Worm (Caenorhabditis elegans) whole organism, early embryonic: ENCODE measurements around the gene C02F5.13.

Source experiments
- B0310.2 ChIP-seq: sonication (generic microtip); optimal IDR thresholded peaks from 2 replicates; lab custom pipeline; 2016; ENCODE audit warnings: mild to moderate bottlenecking, missing genetic modification characterization, missing compliant biosample characterization
- F13C5.2 ChIP-seq: sonication (generic microtip); optimal IDR thresholded peaks from 2 replicates; lab custom pipeline; 2017; ENCODE audit warnings: mild to moderate bottlenecking, missing genetic modification characterization, inconsistent platforms, missing compliant biosample characterization
- aly-1 ChIP-seq: sonication (generic microtip); optimal IDR thresholded peaks from 2 replicates; lab custom pipeline; 2016; ENCODE audit warnings: missing genetic modification characterization, missing compliant biosample characterization
- ama-1 ChIP-seq: fragments of 150-350 bp; optimal IDR thresholded peaks from 2 replicates; lab custom pipeline; 2014
- ceh-13 ChIP-seq: fragments of 200-800 bp; sonication (Bioruptor generic); optimal IDR thresholded peaks from 2 replicates; lab custom pipeline; 2018; ENCODE audit warnings: mild to moderate bottlenecking, missing genetic modification characterization, missing compliant biosample characterization
- ceh-36 ChIP-seq: sonication (generic microtip); optimal IDR thresholded peaks from 2 replicates; lab custom pipeline; 2016; ENCODE audit warnings: missing genetic modification characterization, inconsistent platforms, missing compliant biosample characterization
- ets-7 ChIP-seq: sonication (generic microtip); optimal IDR thresholded peaks from 2 replicates; lab custom pipeline; 2016; ENCODE audit warnings: missing genotype, missing genetic modification characterization, missing compliant biosample characterization
- flt-1 ChIP-seq: fragments of 200-800 bp; sonication (Bioruptor generic); IDR thresholded peaks from 2 replicates; pipeline ENCODE4 v1.3.6; 2022; ENCODE audit warnings: missing genetic modification characterization, missing compliant biosample characterization
- hmbx-1 ChIP-seq: sonication (generic microtip); optimal IDR thresholded peaks from 2 replicates; lab custom pipeline; 2016; ENCODE audit warnings: mild to moderate bottlenecking, missing genetic modification characterization, missing compliant biosample characterization
- hmg-4 ChIP-seq: fragments of 200-800 bp; sonication (Bioruptor generic); optimal IDR thresholded peaks from 2 replicates; lab custom pipeline; 2018; ENCODE audit warnings: mild to moderate bottlenecking, missing genetic modification characterization, missing compliant biosample characterization
- hnd-1 ChIP-seq: sonication (generic microtip); optimal IDR thresholded peaks from 2 replicates; lab custom pipeline; 2016; ENCODE audit warnings: missing genetic modification characterization, missing compliant biosample characterization
- pes-1 ChIP-seq: fragments of 200-800 bp; sonication (Bioruptor generic); IDR thresholded peaks from 2 replicates; pipeline ENCODE4 v1.3.6; 2022; ENCODE audit warnings: missing genetic modification reagents, missing genetic modification characterization, missing compliant biosample characterization
- scrt-1 ChIP-seq: fragments of 200-800 bp; sonication (Bioruptor generic); IDR thresholded peaks from 2 replicates; pipeline ENCODE4 v1.3.6; 2022; ENCODE audit warnings: missing genetic modification characterization, missing compliant biosample characterization
- sea-1 ChIP-seq: fragments of 200-800 bp; sonication (Bioruptor generic); conservative IDR thresholded peaks from 2 replicates; pipeline ENCODE4 v1.3.6; 2022; ENCODE audit warnings: missing genetic modification characterization, missing compliant biosample characterization
- tbx-11 ChIP-seq: fragments of 200-800 bp; sonication (Bioruptor generic); IDR thresholded peaks from 2 replicates; pipeline ENCODE4 v1.3.6; 2022; ENCODE audit warnings: missing genetic modification characterization, missing compliant biosample characterization
- tbx-37 ChIP-seq: fragments of 200-800 bp; sonication (Bioruptor generic); conservative IDR thresholded peaks from 2 replicates; pipeline ENCODE4 v1.3.6; 2022; ENCODE audit warnings: missing genetic modification reagents, missing genetic modification characterization, missing compliant biosample characterization
- tra-4 ChIP-seq: sonication (generic microtip); optimal IDR thresholded peaks from 2 replicates; lab custom pipeline; 2017; ENCODE audit warnings: missing genetic modification characterization, missing compliant biosample characterization

C02F5.13 gene

DNA sequence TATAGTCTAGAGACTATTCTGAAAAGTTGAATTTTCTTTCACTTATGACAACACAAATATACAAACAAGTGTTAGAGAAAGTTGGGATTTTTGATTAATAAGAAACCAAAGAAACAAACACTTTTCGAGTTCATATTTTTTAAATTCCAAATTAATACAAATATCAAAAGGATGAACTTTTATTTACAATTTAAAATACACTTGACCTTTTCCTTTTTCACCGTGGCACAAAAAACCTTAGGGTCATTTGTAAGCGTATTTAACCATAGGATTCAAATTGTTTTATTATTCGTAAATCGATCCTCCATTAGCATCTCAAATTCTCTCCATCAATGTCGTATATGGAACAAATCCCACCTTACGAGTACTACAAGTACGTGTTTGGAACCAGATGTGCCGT lies 11.3 kb upstream of the C02F5.13 start, which contains the start of gene C02F5.5:
TSS of gene C02F5.5 (plus strand) at position 301 of the 400 bp plus-strand sequence.
- no peak for TF ChIP-seq tbx-37 (GFP tag; lab: Robert Waterston, UW)

DNA sequence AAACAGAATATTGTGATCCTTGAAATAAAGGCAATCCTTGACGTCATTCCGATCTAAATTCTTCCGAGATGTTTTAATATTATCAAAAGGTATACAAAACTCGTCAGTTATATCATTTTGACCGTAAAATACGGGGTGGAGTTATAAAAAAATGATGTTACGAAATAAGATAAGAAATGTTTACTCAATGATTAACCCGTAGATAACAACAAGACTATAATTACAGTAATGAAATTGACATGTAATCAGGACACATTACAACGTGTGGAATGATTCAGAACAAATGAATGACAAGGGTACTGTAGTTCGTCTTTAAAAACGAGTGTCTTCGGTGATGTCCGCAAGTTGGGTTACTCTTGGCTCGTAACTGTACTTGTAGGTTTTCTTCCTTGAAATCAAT lies 9.3 kb upstream of the C02F5.13 start, which contains the start of gene tsp-2:
TSS of gene tsp-2 (minus strand) at position 109 of the 400 bp plus-strand sequence.
- no peak for TF ChIP-seq ceh-36 (tag; lab: Kevin White, UChicago)
- no peak for TF ChIP-seq scrt-1 (GFP tag; lab: Robert Waterston, UW)
- no peak for TF ChIP-seq F13C5.2
- TF ChIP-seq B0310.2 (tag; lab: Kevin White, UChicago): no peak
- TF ChIP-seq sea-1 (GFP tag; lab: Robert Waterston, UW): no peak
- TF ChIP-seq ceh-13: no peak
- TF ChIP-seq hnd-1 (tag; lab: Kevin White, UChicago): no peak
- TF ChIP-seq hmbx-1 (tag; lab: Kevin White, UChicago): no peak
- no peak for TF ChIP-seq tbx-37 (GFP tag; lab: Robert Waterston, UW)
- no peak for TF ChIP-seq tra-4 (tag; lab: Kevin White, UChicago)
- TF ChIP-seq flt-1 (GFP tag; lab: Robert Waterston, UW): no peak
- TF ChIP-seq tbx-11 (GFP tag; lab: Robert Waterston, UW): no peak
- no peak for TF ChIP-seq ets-7 (tag; lab: Kevin White, UChicago)
- no peak for TF ChIP-seq ama-1 (lab: Kevin White, UChicago)
- no peak for TF ChIP-seq pes-1 (GFP tag; lab: Robert Waterston, UW)

DNA sequence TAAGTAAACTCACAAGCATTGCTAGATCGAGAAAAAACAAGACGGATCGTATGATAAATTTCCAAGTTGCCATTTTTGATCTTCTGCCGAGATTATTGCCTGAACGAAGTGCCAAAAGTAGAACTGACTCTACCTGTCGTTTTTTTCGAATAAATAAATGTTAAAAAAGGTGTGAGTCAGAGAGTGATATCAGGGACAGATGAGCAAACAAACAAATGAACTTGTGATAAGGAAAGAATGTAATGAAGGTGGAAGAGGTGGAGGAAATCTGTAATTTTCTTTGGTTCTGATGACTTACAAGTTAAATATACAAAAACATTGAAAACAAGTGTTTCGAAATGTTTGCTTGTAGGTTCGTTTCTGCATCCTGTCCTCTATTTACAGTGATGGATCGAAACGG lies 7.8 kb upstream of the C02F5.13 start, which contains the start of gene tsp-1:
TSS of gene tsp-1 (minus strand) at position 99 of the 400 bp plus-strand sequence.
- TF ChIP-seq tbx-11 (GFP tag; lab: Robert Waterston, UW) (no peak), tbx-37 (GFP tag; lab: Robert Waterston, UW) (no peak), hnd-1 (tag; lab: Kevin White, UChicago) (no peak), ama-1 (lab: Kevin White, UChicago) (no peak), F13C5.2 (no peak), B0310.2 (tag; lab: Kevin White, UChicago) (no peak), sea-1 (GFP tag; lab: Robert Waterston, UW) (no peak), ceh-36 (tag; lab: Kevin White, UChicago) (no peak), scrt-1 (GFP tag; lab: Robert Waterston, UW) (no peak), hmbx-1 (tag; lab: Kevin White, UChicago) (no peak), ceh-13 (no peak), tra-4 (tag; lab: Kevin White, UChicago) (no peak)

DNA sequence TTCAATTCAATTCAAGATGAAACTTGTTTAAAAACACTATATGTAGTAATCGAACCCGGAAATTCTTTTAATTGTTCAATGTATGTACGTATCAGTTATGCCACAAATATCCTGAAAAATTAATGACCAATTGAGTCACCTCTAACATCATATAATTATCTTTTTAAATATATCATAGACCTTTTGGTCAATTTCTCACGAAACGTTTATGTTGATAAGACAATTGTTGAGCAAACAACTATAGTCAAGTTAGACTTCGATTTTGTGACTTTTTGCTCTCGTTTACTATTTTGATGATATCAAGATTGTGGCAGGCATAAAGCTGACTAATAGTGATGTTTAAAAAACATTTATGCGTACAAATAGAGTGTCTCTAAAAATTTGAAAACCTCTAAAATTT lies 6.9 kb upstream of the C02F5.13 start:
- TF ChIP-seq hmg-4: no peak
- TF ChIP-seq ama-1 (lab: Kevin White, UChicago): no peak
- no peak for TF ChIP-seq tbx-37 (GFP tag; lab: Robert Waterston, UW)
- no peak for TF ChIP-seq tra-4 (tag; lab: Kevin White, UChicago)
- no peak for TF ChIP-seq ets-7 (tag; lab: Kevin White, UChicago)
- TF ChIP-seq flt-1 (GFP tag; lab: Robert Waterston, UW): no peak
- no peak for TF ChIP-seq ceh-36 (tag; lab: Kevin White, UChicago)
- no peak for TF ChIP-seq ceh-13
- no peak for TF ChIP-seq hmbx-1 (tag; lab: Kevin White, UChicago)

DNA sequence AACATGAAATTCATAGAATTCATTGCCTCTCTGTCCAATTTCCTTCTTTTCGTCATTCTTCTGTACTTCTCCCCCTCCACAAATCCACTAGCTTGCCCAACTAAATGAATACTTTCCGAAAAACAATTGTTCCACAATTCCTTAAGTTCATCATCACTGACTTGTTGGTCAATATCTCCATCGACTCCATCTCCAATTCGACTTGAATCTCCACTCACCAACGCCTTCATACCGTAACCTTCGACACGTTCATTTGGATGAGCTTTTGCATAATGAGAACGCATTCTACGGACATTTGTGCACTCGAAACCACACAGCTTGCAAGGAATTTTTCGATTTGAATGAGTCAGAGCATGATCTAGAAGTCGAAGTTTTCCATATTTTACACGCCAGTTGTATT lies 6.2 kb upstream of the C02F5.13 start:
- TF ChIP-seq ets-7 (tag; lab: Kevin White, UChicago): no peak
- no peak for TF ChIP-seq ceh-13
- no peak for TF ChIP-seq hmbx-1 (tag; lab: Kevin White, UChicago)

DNA sequence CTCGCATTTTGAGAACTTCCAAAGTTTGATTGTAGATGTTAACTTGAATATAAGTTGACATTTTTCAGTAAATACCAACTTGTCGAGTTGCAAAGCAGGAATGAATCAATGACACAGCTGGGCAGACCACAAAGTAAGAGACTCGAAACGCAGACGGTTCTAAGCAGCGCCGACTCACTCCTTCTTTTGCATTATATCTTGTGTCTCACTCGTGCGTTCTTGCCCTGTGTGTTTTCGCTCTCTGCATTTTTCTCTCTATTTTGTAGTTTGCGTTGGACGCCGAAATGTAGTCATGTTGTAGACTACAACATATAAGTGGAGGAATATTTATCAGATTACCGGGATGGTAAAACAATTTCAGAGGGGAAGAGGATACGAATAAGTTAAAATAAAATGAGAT lies 4.3 kb upstream of the C02F5.13 start, which contains the start of gene C02F5.12:
TSS of gene C02F5.12 (minus strand) at position 221 of the 400 bp plus-strand sequence.
- TF ChIP-seq ceh-36 (tag; lab: Kevin White, UChicago) (no peak), tbx-37 (GFP tag; lab: Robert Waterston, UW) (no peak), tra-4 (tag; lab: Kevin White, UChicago) (no peak), flt-1 (GFP tag; lab: Robert Waterston, UW) (no peak), hmbx-1 (tag; lab: Kevin White, UChicago) (no peak), ets-7 (tag; lab: Kevin White, UChicago) (no peak), pes-1 (GFP tag; lab: Robert Waterston, UW) (no peak), hnd-1 (tag; lab: Kevin White, UChicago) (no peak)

DNA sequence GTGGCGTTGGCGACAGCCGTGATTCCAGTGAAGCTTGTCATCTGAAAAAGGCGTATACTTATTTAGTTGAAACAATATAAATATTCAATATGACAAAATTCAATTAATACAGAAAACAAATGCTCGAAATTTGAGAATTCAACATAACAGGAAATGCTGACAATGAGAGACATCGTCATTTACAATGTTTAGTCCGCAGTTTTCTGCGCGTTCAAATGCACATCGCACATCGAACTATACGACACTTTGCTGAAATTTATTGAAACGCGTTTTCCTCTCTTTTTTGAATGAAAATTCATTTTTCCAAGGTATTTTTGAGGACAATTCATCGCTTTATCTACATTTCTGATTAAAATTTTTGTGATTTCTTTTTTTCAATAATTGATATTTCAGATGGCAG lies 3.1 kb upstream of the C02F5.13 start, which contains the start of the genes pbs-6 and cids-1:
TSS of gene pbs-6 (minus strand) at position 41 of the 400 bp plus-strand sequence.
TSS of gene cids-1 (plus strand) at position 394 of the 400 bp plus-strand sequence.
- TF ChIP-seq scrt-1 (GFP tag; lab: Robert Waterston, UW) (no peak), flt-1 (GFP tag; lab: Robert Waterston, UW) (no peak), aly-1 (tag; lab: Kevin White, UChicago) (no peak), hnd-1 (tag; lab: Kevin White, UChicago) (no peak), ama-1 (lab: Kevin White, UChicago) (no peak), tra-4 (tag; lab: Kevin White, UChicago) (no peak), ceh-36 (tag; lab: Kevin White, UChicago) (no peak), hmg-4 (no peak), B0310.2 (tag; lab: Kevin White, UChicago) (no peak), ceh-13 (no peak), tbx-11 (GFP tag; lab: Robert Waterston, UW) (no peak), F13C5.2 (no peak), ets-7 (tag; lab: Kevin White, UChicago) (no peak), hmbx-1 (tag; lab: Kevin White, UChicago) (no peak), pes-1 (GFP tag; lab: Robert Waterston, UW) (no peak)

DNA sequence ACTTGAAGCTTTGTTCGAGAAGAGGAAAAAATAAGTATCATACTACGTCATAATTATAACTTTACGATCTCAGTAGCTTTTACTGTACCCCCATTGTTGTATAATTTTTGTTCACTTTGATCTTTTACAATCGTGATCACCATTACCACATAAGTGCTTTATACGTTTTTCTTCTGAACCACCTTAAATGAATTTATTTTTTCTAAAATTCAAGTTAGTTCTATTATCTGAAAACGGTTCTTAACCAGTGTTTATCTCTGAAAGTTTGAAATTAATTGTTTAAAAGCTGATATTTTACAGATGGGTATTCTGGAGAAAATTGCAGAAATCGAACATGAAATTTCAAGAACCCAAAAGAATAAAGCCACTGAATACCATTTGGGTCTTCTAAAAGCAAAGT lies 1.6 kb upstream of the C02F5.13 start, which contains the start of gene C02F5.3:
TSS of gene C02F5.3 (plus strand) at position 301 of the 400 bp plus-strand sequence.
- TF ChIP-seq tbx-11 (GFP tag; lab: Robert Waterston, UW): no peak
- no peak for TF ChIP-seq tra-4 (tag; lab: Kevin White, UChicago)
- TF ChIP-seq scrt-1 (GFP tag; lab: Robert Waterston, UW): no peak
- no peak for TF ChIP-seq ets-7 (tag; lab: Kevin White, UChicago)
- TF ChIP-seq F13C5.2: no peak
- no peak for TF ChIP-seq B0310.2 (tag; lab: Kevin White, UChicago)
- TF ChIP-seq sea-1 (GFP tag; lab: Robert Waterston, UW): no peak
- TF ChIP-seq aly-1 (tag; lab: Kevin White, UChicago): no peak
- no peak for TF ChIP-seq hnd-1 (tag; lab: Kevin White, UChicago)
- TF ChIP-seq ama-1 (lab: Kevin White, UChicago): no peak
- no peak for TF ChIP-seq hmg-4
- no peak for TF ChIP-seq hmbx-1 (tag; lab: Kevin White, UChicago)
- TF ChIP-seq pes-1 (GFP tag; lab: Robert Waterston, UW): no peak
- no peak for TF ChIP-seq flt-1 (GFP tag; lab: Robert Waterston, UW)
- no peak for TF ChIP-seq ceh-36 (tag; lab: Kevin White, UChicago)
